Worm (Caenorhabditis elegans) whole organism, L3 larva: Measurements from ENCODE around the gene flap-1.
A peak's percentile ranks its signal among the peaks of the same experiment; 100 is the strongest.

ENCODE experiments used
- R02D3.7 ChIP-seq: fragments of 150-350 bp; optimal IDR thresholded peaks from 2 replicates; lab custom pipeline; 2014; ENCODE audit warnings: missing biosample characterization, missing genetic modification characterization
- ZK546.5 ChIP-seq: sonication (generic microtip); optimal IDR thresholded peaks from 2 replicates; lab custom pipeline; 2017; ENCODE audit warnings: missing biosample characterization, missing genetic modification characterization
- ceh-9 ChIP-seq: sonication (generic microtip); optimal IDR thresholded peaks from 2 replicates; lab custom pipeline; 2018; ENCODE audit warnings: missing biosample characterization, missing genetic modification characterization
- egl-27 ChIP-seq: sonication (generic microtip); optimal IDR thresholded peaks from 4 replicates; lab custom pipeline; 2017; ENCODE audit warnings: missing biosample characterization, missing genetic modification reagents, missing genetic modification characterization
- elt-3 ChIP-seq, 3 experiments: fragments of 150-350 bp in 1 of 3; sonication (generic microtip) in 2 of 3; optimal IDR thresholded peaks; 2 replicates in 2 of 3; 4 replicates in 1 of 3; lab custom pipeline; 2014 to 2017; ENCODE audit warnings: missing biosample characterization in 3 of 3, missing genetic modification characterization in 3 of 3
- eor-1 ChIP-seq, 2 experiments: fragments of 150-350 bp; optimal IDR thresholded peaks; 2 replicates each; lab custom pipeline; 2014 to 2018; ENCODE audit warnings: missing biosample characterization in 2 of 2, missing genetic modification characterization in 2 of 2
- fkh-2 ChIP-seq: fragments of 150-350 bp; optimal IDR thresholded peaks from 2 replicates; lab custom pipeline; 2014; ENCODE audit warnings: missing biosample characterization, missing genetic modification reagents, missing genetic modification characterization
- nhr-11 ChIP-seq: fragments of 150-350 bp; optimal IDR thresholded peaks from 2 replicates; lab custom pipeline; 2014; ENCODE audit warnings: missing biosample characterization, missing genetic modification characterization
- nhr-28 ChIP-seq: fragments of 150-350 bp; optimal IDR thresholded peaks from 2 replicates; lab custom pipeline; 2014; ENCODE audit warnings: missing biosample characterization, missing genetic modification characterization
- pha-4 ChIP-seq: fragments of 150-350 bp; optimal IDR thresholded peaks from 2 replicates; lab custom pipeline; 2014; ENCODE audit warnings: missing biosample characterization, missing genetic modification reagents, missing genetic modification characterization
- unc-39 ChIP-seq: sonication (generic microtip); optimal IDR thresholded peaks from 4 replicates; lab custom pipeline; 2017; ENCODE audit warnings: missing biosample characterization, missing genetic modification characterization
- unc-62 ChIP-seq: fragments of 150-350 bp; sonication (generic microtip); optimal IDR thresholded peaks from 4 replicates; lab custom pipeline; 2014; ENCODE audit warnings: missing biosample characterization, missing genetic modification reagents, missing genetic modification characterization
- zag-1 ChIP-seq: fragments of 150-350 bp; optimal IDR thresholded peaks from 2 replicates; lab custom pipeline; 2014; ENCODE audit warnings: missing biosample characterization, missing genetic modification characterization
- ztf-11 ChIP-seq: fragments of 150-350 bp; optimal IDR thresholded peaks from 2 replicates; lab custom pipeline; 2014; ENCODE audit warnings: missing biosample characterization, missing genetic modification characterization

- TF ChIP-seq egl-27 (tag; lab: Kevin White, UChicago) (no peak), unc-39 (tag; lab: Kevin White, UChicago) (no peak), unc-62 (no peak), elt-3 (tag; optimal IDR thresholded peaks at IDR 0.05; lab: Kevin White, UChicago) (no peak), eor-1 (tag; optimal IDR thresholded peaks at IDR 0.05; lab: Kevin White, UChicago) (no peak), nhr-11 (tag; lab: Kevin White, UChicago) (no peak), nhr-28 (tag; lab: Kevin White, UChicago) (no peak), R02D3.7 (no peak), fkh-2 (tag; lab: Kevin White, UChicago) (no peak), zag-1 (no peak), ztf-11 (no peak), pha-4 (tag; lab: Kevin White, UChicago) (peak; percentile 18), ZK546.5 (tag; lab: Kevin White, UChicago) (no peak), ceh-9 (no peak)
Observed at ce11 chrIII:6895677-6896076, 32.9 kb downstream of the flap-1 start.
